Fruit fly (Drosophila melanogaster): Measurements from ENCODE around the gene CG7342.

DNA sequence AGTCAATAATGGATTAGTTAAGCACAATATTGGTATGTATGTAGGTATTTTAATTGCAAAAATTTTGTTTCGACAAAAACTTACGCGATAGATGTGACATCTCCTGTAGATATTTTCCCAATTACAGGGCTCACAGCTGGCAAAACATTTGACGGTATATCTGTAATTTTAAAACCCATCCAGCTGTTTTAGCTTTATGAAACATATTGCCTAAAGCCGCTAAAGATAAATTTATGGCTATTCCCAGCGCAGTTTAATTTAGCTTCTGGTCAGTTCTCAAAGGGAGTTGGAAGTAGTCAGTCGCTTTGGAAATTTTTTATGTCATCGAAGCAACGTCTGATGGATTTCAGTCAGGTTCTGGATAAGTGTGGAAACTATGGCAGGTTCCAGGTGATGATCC lies 2.8 kb upstream of the CG7342 start, which contains the start of gene CG7333:
- TF ChIP-seq Hr96 (GFP tag; optimal IDR thresholded peaks at IDR 0.05) (no peak), cnc (optimal IDR thresholded peaks at IDR 0.05) (no peak), CG12768 (GFP tag; optimal IDR thresholded peaks at IDR 0.05) (no peak), CG11617 (GFP tag; optimal IDR thresholded peaks at IDR 0.05) (no peak), cic (GFP tag; optimal IDR thresholded peaks at IDR 0.05) (no peak)

Measured in whole organism, adult.